Fruit fly (Drosophila melanogaster) S2 (cell line): ENCODE measurements around the gene CG8891.

ENCODE experiments used
- CG8478 ChIP-seq: fragments of >200 bp; optimal IDR thresholded peaks from 2 replicates; lab custom pipeline; 2018
- CTCF ChIP-seq, 2 experiments: fragments of >200 bp; optimal IDR thresholded peaks; 2 replicates each; lab custom pipeline; 2018

dm6 chr2L:5020479-5020878, 41.3 kb upstream of the CG8891 start:
- no peak for TF ChIP-seq CTCF (optimal IDR thresholded peaks at IDR 0.05; lab: Kevin White, UChicago)
- no peak for TF ChIP-seq CG8478
